Worm (Caenorhabditis elegans) whole organism, young adult: ENCODE results near the gene gbb-2.

Experiments used
- B0336.3 ChIP-seq: fragments of 200-800 bp; sonication (Bioruptor generic); IDR thresholded peaks from 2 replicates; pipeline ENCODE4 v1.3.6; 2022; ENCODE audit warnings: missing genetic modification characterization, missing compliant biosample characterization
- D2030.7 ChIP-seq: fragments of 200-800 bp; sonication (Bioruptor generic); IDR thresholded peaks from 2 replicates; pipeline ENCODE4 v1.3.6; 2022; ENCODE audit warnings: missing genetic modification reagents, missing genetic modification characterization, missing compliant biosample characterization
- F22D6.2 ChIP-seq: sonication (generic microtip); optimal IDR thresholded peaks from 2 replicates; lab custom pipeline; 2016; ENCODE audit warnings: mild to moderate bottlenecking, missing genetic modification characterization, missing compliant biosample characterization
- F33H1.4 ChIP-seq: fragments of 200-800 bp; sonication (Bioruptor generic); IDR thresholded peaks from 2 replicates; pipeline ENCODE4 v1.3.6; 2022; ENCODE audit warnings: missing genetic modification reagents, missing genetic modification characterization, missing compliant biosample characterization
- F57C9.4 ChIP-seq: sonication (generic microtip); optimal IDR thresholded peaks from 2 replicates; lab custom pipeline; 2017; ENCODE audit warnings: mild to moderate bottlenecking, missing genetic modification characterization, missing compliant biosample characterization
- K11D2.4 ChIP-seq: fragments of 200-800 bp; sonication (Bioruptor generic); IDR thresholded peaks from 2 replicates; pipeline ENCODE4 v1.3.6; 2022; ENCODE audit warnings: missing genetic modification reagents, missing genetic modification characterization, missing compliant biosample characterization
- T26A5.8 ChIP-seq: sonication (generic microtip); optimal IDR thresholded peaks from 2 replicates; lab custom pipeline; 2016; ENCODE audit warnings: missing genetic modification characterization, missing compliant biosample characterization
- Y79H2A.3 ChIP-seq: fragments of 200-800 bp; sonication (Bioruptor generic); conservative IDR thresholded peaks from 2 replicates; pipeline ENCODE4 v1.3.6; 2022; ENCODE audit warnings: missing genetic modification reagents, missing genetic modification characterization, missing compliant biosample characterization
- attf-5 ChIP-seq: fragments of 200-800 bp; sonication (Bioruptor generic); optimal IDR thresholded peaks from 2 replicates; lab custom pipeline; 2018; ENCODE audit warnings: mild to moderate bottlenecking, missing genetic modification characterization, missing compliant biosample characterization
- bed-1 ChIP-seq: fragments of 200-800 bp; sonication (Bioruptor generic); IDR thresholded peaks from 2 replicates; pipeline ENCODE4 v1.3.6; 2022; ENCODE audit warnings: missing genetic modification reagents, missing genetic modification characterization, missing compliant biosample characterization
- cebp-2 ChIP-seq: fragments of 200-800 bp; sonication (Bioruptor generic); IDR thresholded peaks from 2 replicates; pipeline ENCODE4 v1.3.6; 2022; ENCODE audit warnings: missing genetic modification characterization, missing compliant biosample characterization
- ceh-100 ChIP-seq: fragments of 200-800 bp; sonication (Bioruptor generic); IDR thresholded peaks from 2 replicates; pipeline ENCODE4 v1.3.6; 2022; ENCODE audit warnings: missing genetic modification reagents, missing genetic modification characterization, missing compliant biosample characterization
- ceh-40 ChIP-seq: fragments of 200-800 bp; sonication (Bioruptor generic); IDR thresholded peaks from 2 replicates; pipeline ENCODE4 v1.3.6; 2022; ENCODE audit warnings: missing genetic modification characterization, missing compliant biosample characterization
- dox-1 ChIP-seq: fragments of 200-800 bp; sonication (Bioruptor generic); IDR thresholded peaks from 2 replicates; pipeline ENCODE4 v1.3.6; 2022; ENCODE audit warnings: missing genetic modification reagents, missing genetic modification characterization, missing compliant biosample characterization
- egl-44 ChIP-seq: fragments of 200-800 bp; sonication (Bioruptor generic); IDR thresholded peaks from 2 replicates; pipeline ENCODE4 v1.3.6; 2022; ENCODE audit warnings: missing genetic modification reagents, missing genetic modification characterization, missing compliant biosample characterization
- egrh-3 ChIP-seq: fragments of 200-800 bp; sonication (Bioruptor generic); IDR thresholded peaks from 2 replicates; pipeline ENCODE4 v1.3.6; 2022; ENCODE audit warnings: missing genetic modification reagents, missing genetic modification characterization, missing compliant biosample characterization
- fkh-3 ChIP-seq: sonication (generic microtip); optimal IDR thresholded peaks from 2 replicates; lab custom pipeline; 2016; ENCODE audit warnings: mild to moderate bottlenecking, missing genetic modification characterization, missing compliant biosample characterization
- gei-17 ChIP-seq: fragments of 200-800 bp; sonication (Bioruptor generic); optimal IDR thresholded peaks from 2 replicates; lab custom pipeline; 2018; ENCODE audit warnings: mild to moderate bottlenecking, missing genetic modification characterization, missing compliant biosample characterization
- him-1 ChIP-seq: sonication (generic microtip); optimal IDR thresholded peaks from 2 replicates; lab custom pipeline; 2016; ENCODE audit warnings: missing genotype, missing genetic modification reagents, missing genetic modification characterization, missing compliant biosample characterization
- hlh-12 ChIP-seq: sonication (generic microtip); optimal IDR thresholded peaks from 2 replicates; lab custom pipeline; 2016; ENCODE audit warnings: missing genetic modification characterization, missing compliant biosample characterization
- hmg-20 ChIP-seq: fragments of 200-800 bp; sonication (Bioruptor generic); IDR thresholded peaks from 2 replicates; pipeline ENCODE4 v1.3.6; 2022; ENCODE audit warnings: missing genetic modification reagents, missing genetic modification characterization, missing compliant biosample characterization
- lin-35 ChIP-seq, 3 experiments: fragments of 150-350 bp in 2 of 3; sonication (generic microtip) in 1 of 3; optimal IDR thresholded peaks; 2 replicates each; lab custom pipeline; 2014 to 2018; ENCODE audit warnings: missing biosample characterization in 3 of 3, missing genetic modification characterization in 3 of 3, missing genetic modification reagents in 3 of 3
- lir-1 ChIP-seq: fragments of 200-800 bp; sonication (Bioruptor generic); conservative IDR thresholded peaks from 2 replicates; pipeline ENCODE4 v1.3.6; 2022; ENCODE audit warnings: missing genetic modification reagents, missing genetic modification characterization, missing compliant biosample characterization
- madf-10 ChIP-seq: sonication (generic microtip); optimal IDR thresholded peaks from 2 replicates; lab custom pipeline; 2016; ENCODE audit warnings: mild to moderate bottlenecking, missing genetic modification characterization, missing compliant biosample characterization
- madf-3 ChIP-seq: fragments of 200-800 bp; sonication (Bioruptor generic); IDR thresholded peaks from 2 replicates; pipeline ENCODE4 v1.3.6; 2022; ENCODE audit warnings: missing genetic modification reagents, missing genetic modification characterization, missing compliant biosample characterization
- madf-6 ChIP-seq: fragments of 200-800 bp; sonication (Bioruptor generic); IDR thresholded peaks from 2 replicates; pipeline ENCODE4 v1.3.6; 2022; ENCODE audit warnings: missing genetic modification reagents, missing genetic modification characterization, missing compliant biosample characterization
- mcd-1 ChIP-seq: fragments of 200-800 bp; sonication (Bioruptor generic); IDR thresholded peaks from 2 replicates; pipeline ENCODE4 v1.3.6; 2022; ENCODE audit warnings: missing genetic modification reagents, missing genetic modification characterization, missing compliant biosample characterization
- mel-28 ChIP-seq: sonication (generic microtip); optimal IDR thresholded peaks from 2 replicates; lab custom pipeline; 2016; ENCODE audit warnings: borderline replicate concordance, mild to moderate bottlenecking, missing genetic modification characterization, missing compliant biosample characterization
- mxl-1 ChIP-seq: sonication (generic microtip); optimal IDR thresholded peaks from 2 replicates; lab custom pipeline; 2016; ENCODE audit warnings: missing genetic modification characterization, missing compliant biosample characterization
- nhr-120 ChIP-seq: fragments of 200-800 bp; sonication (Bioruptor generic); IDR thresholded peaks from 2 replicates; pipeline ENCODE4 v1.3.6; 2022; ENCODE audit warnings: missing genetic modification characterization, missing compliant biosample characterization
- pbrm-1 ChIP-seq: fragments of 200-800 bp; sonication (Bioruptor generic); IDR thresholded peaks from 2 replicates; pipeline ENCODE4 v1.3.6; 2022; ENCODE audit warnings: missing genetic modification reagents, missing genetic modification characterization, missing compliant biosample characterization
- rcor-1 ChIP-seq: fragments of 200-800 bp; sonication (Bioruptor generic); IDR thresholded peaks from 2 replicates; pipeline ENCODE4 v1.3.6; 2022; ENCODE audit warnings: missing genetic modification reagents, missing genetic modification characterization, missing compliant biosample characterization
- rec-8 ChIP-seq, 2 experiments: sonication (generic microtip); optimal IDR thresholded peaks; 2 replicates each; lab custom pipeline; 2016; ENCODE audit warnings: mild to moderate bottlenecking in 2 of 2, missing genetic modification characterization in 2 of 2, missing genetic modification reagents in 2 of 2, missing genotype in 2 of 2, missing biosample characterization in 1 of 2, missing compliant biosample characterization in 1 of 2, moderate library complexity in 1 of 2
- rpc-1 ChIP-seq, 2 experiments: fragments of 150-350 bp in 1 of 2; sonication (generic microtip) in 1 of 2; optimal IDR thresholded peaks; 2 replicates each; lab custom pipeline; 2014 to 2018; ENCODE audit warnings: missing biosample characterization in 1 of 2, missing genetic modification characterization in 1 of 2, missing genetic modification reagents in 1 of 2, missing genotype in 1 of 2
- sdz-38 ChIP-seq: sonication (generic microtip); optimal IDR thresholded peaks from 2 replicates; lab custom pipeline; 2016; ENCODE audit warnings: missing genotype, missing genetic modification characterization, missing compliant biosample characterization
- snpc-1.3 ChIP-seq: sonication (generic microtip); optimal IDR thresholded peaks from 2 replicates; lab custom pipeline; 2017; ENCODE audit warnings: missing genetic modification characterization, mild to moderate bottlenecking, missing compliant biosample characterization, antibody characterized with exemption, moderate library complexity, missing genotype, missing genetic modification reagents; ENCODE audit not compliant: insufficient read depth
- sptf-2 ChIP-seq: fragments of 200-800 bp; sonication (Bioruptor generic); optimal IDR thresholded peaks from 2 replicates; lab custom pipeline; 2018; ENCODE audit warnings: mild to moderate bottlenecking, missing genetic modification characterization, missing compliant biosample characterization
- tbp1 ChIP-seq: fragments of 200-800 bp; sonication (Bioruptor generic); optimal IDR thresholded peaks from 2 replicates; lab custom pipeline; 2018; ENCODE audit warnings: mild to moderate bottlenecking, missing genetic modification characterization, missing compliant biosample characterization
- tbx-9 ChIP-seq: sonication (generic microtip); optimal IDR thresholded peaks from 2 replicates; lab custom pipeline; 2016; ENCODE audit warnings: borderline replicate concordance, missing genetic modification characterization, inconsistent platforms, missing compliant biosample characterization
- unc-62 ChIP-seq: fragments of 150-350 bp; optimal IDR thresholded peaks from 2 replicates; lab custom pipeline; 2014; ENCODE audit warnings: missing biosample characterization, missing genetic modification reagents, missing genetic modification characterization
- xnd-1 ChIP-seq: sonication (generic microtip); optimal IDR thresholded peaks from 2 replicates; lab custom pipeline; 2016; ENCODE audit warnings: missing genotype, missing genetic modification reagents, missing genetic modification characterization, missing compliant biosample characterization
- zfh-2 ChIP-seq: fragments of 200-800 bp; sonication (Bioruptor generic); conservative IDR thresholded peaks from 2 replicates; pipeline ENCODE4 v1.3.6; 2022; ENCODE audit warnings: missing genetic modification reagents, missing genetic modification characterization, missing compliant biosample characterization
- ztf-3 ChIP-seq: fragments of 200-800 bp; sonication (Bioruptor generic); optimal IDR thresholded peaks from 2 replicates; lab custom pipeline; 2018; ENCODE audit warnings: mild to moderate bottlenecking, missing genetic modification characterization, missing compliant biosample characterization

gbb-2 gene

DNA sequence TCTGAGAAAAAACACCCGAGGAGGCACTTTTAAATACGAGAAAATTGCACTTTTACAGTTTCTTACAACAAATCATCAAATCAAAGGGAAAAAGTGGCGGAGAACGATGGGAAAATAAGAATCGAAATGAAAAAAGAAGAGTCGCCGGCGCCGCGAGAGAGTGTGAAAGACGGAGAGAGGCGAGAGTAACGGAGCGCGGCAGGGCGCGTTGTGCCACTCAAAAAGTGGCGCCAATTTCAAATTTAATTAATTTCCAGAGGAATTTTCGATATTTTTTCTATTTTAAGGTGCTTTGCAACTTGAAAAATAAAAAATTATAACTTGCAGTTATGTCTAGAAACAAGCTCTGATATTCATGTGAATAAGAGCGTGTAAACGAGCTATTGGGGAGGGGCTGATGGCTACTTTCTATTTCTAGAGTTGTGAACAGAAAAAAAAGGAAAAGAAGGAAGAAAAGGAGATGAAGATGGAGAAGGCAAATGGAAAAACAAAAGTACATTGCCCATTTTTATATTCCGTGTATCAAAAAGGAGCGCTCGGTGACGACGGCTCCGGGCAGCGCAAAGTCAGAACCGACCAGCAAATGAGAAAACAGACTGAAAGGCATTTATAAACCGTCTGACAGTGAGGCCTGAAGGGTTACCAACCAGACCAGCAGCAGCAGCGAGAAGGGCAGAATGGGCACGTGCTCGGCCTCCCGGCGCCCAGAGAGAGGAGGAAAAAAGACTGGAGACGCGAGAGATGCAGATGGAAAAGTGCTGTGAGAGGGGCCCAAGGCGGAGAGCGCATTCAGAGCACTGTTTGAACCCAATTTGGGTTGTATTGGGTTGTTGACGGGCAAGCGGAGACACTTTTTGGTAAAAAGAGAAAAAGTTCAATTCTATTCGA lies 35.4 kb downstream of the gbb-2 start (continued):
- TF ChIP-seq lin-35 (GFP tag; optimal IDR thresholded peaks at IDR 0.05; lab: Kevin White, UChicago): no peak
- TF ChIP-seq ceh-40: no peak
- TF ChIP-seq snpc-1.3 (tag; lab: Kevin White, UChicago): peak; percentile 74
- peak; percentile 55; the same call in 1 of the 2 replicates for TF ChIP-seq K11D2.4 (GFP tag; lab: Robert Waterston, UW)
- no peak for TF ChIP-seq gei-17 (GFP tag; lab: Kevin White, UChicago)
- peak; percentile 96 for TF ChIP-seq zfh-2 (GFP tag; lab: Robert Waterston, UW)
- TF ChIP-seq F57C9.4 (tag; lab: Kevin White, UChicago): peak; percentile 60
- no peak for TF ChIP-seq F22D6.2 (tag; lab: Kevin White, UChicago)
- TF ChIP-seq lir-1 (GFP tag; lab: Robert Waterston, UW): peak; percentile 38; the same call in 1 of the 2 replicates
- peak; percentile 51; the same call in 1 of the 2 replicates for TF ChIP-seq B0336.3 (GFP tag; lab: Robert Waterston, UW)

DNA sequence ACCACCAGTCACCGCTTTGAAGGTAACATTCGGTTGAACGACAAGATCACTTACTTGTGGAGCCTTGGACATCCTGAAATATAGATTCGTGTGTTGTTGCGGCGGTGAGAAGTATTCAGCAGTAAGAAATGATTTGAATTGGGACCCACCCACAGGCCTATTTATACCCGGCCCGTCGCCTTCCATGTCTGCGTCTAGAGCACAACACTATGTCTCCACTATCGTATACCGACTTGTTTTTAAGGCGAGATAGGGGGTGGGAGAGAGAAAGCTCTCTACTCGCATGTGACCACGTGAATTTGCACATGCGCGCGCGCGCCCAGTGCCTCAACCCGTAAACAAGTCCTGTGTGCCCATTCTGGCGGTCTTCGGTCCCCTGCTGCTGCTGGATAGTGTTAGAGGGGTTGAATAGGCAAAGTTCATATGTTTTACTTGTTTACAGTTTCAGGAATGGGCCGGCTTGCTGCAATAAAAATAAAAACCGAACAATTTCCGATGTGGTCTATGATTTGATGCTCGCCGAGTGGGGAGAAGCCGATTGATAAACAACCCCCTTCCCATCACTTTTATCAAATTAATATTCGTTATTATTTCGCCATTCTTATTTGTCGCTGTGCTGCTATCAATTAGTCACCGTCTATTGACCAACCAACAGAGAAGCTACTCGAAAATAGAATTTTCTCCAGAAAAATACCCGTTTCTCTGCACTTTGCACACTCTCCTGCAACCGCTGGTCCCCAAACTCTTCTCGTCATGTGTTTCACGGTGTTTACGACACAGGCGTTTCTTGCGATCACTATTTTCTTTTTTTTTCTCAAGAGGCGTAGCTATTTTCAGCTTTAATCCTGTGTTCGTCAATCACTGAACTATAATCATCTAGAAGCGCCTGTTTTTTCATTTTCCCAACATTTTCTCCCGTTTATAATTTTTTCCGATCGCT lies 36.5 kb downstream of the gbb-2 start:
- peak; percentile 62 for TF ChIP-seq tbp1 (GFP tag; lab: Kevin White, UChicago)
- TF ChIP-seq D2030.7: no peak
- no peak for TF ChIP-seq F33H1.4 (GFP tag; lab: Robert Waterston, UW)
- no peak for TF ChIP-seq hmg-20 (GFP tag; lab: Robert Waterston, UW)
- TF ChIP-seq him-1 (tag; lab: Kevin White, UChicago): no peak
- peak; percentile 28; the same call in 1 of the 2 replicates for TF ChIP-seq egrh-3 (GFP tag; lab: Robert Waterston, UW)
- peak; percentile 15 for TF ChIP-seq mel-28 (tag; lab: Kevin White, UChicago)
- no peak for TF ChIP-seq bed-1 (GFP tag; lab: Robert Waterston, UW)
- TF ChIP-seq hlh-12 (tag; lab: Kevin White, UChicago): no peak
- no peak for TF ChIP-seq cebp-2 (GFP tag; lab: Robert Waterston, UW)
- peak; percentile 11 for TF ChIP-seq ztf-3 (GFP tag; lab: Kevin White, UChicago)
- no peak for TF ChIP-seq sdz-38 (tag; lab: Kevin White, UChicago)
- 0 out of 2 replicates have a peak, but pooled peaks have one; percentile 8 for TF ChIP-seq Y79H2A.3 (GFP tag; lab: Robert Waterston, UW)
- TF ChIP-seq rpc-1 (optimal IDR thresholded peaks at IDR 0.05; lab: Kevin White, UChicago): no peak
- no peak for TF ChIP-seq rpc-1 (tag; optimal IDR thresholded peaks at IDR 0.05; lab: Kevin White, UChicago)
- peak; percentile 47; the same call in 1 of the 2 replicates for TF ChIP-seq madf-6 (GFP tag; lab: Robert Waterston, UW)
- no peak for TF ChIP-seq sptf-2 (GFP tag; lab: Kevin White, UChicago)
- no peak for TF ChIP-seq xnd-1 (tag; lab: Kevin White, UChicago)
- TF ChIP-seq pbrm-1: peak; percentile 50; the same call in 1 of the 2 replicates
- TF ChIP-seq rec-8 (tag; optimal IDR thresholded peaks at IDR 0.05; lab: Kevin White, UChicago): no peak
- TF ChIP-seq attf-5 (GFP tag; lab: Kevin White, UChicago): peak; percentile 24
- TF ChIP-seq unc-62: no peak
- peak; percentile 85 for TF ChIP-seq egl-44 (GFP tag; lab: Robert Waterston, UW)
- no peak for TF ChIP-seq mxl-1 (tag; lab: Kevin White, UChicago)
- no peak for TF ChIP-seq madf-10
- TF ChIP-seq madf-3: no peak
- TF ChIP-seq ceh-100 (GFP tag; lab: Robert Waterston, UW): 0 out of 2 replicates have a peak, but pooled peaks have one; percentile 13
- peak; percentile 64 for TF ChIP-seq mcd-1 (GFP tag; lab: Robert Waterston, UW)
- no peak for TF ChIP-seq fkh-3 (tag; lab: Kevin White, UChicago)
- peak; percentile 55 for TF ChIP-seq dox-1
- TF ChIP-seq nhr-120 (GFP tag; lab: Robert Waterston, UW): no peak
- TF ChIP-seq rcor-1 (GFP tag; lab: Robert Waterston, UW): peak; percentile 29; the same call in 1 of the 2 replicates
- TF ChIP-seq T26A5.8 (tag; lab: Kevin White, UChicago): no peak
- no peak for TF ChIP-seq tbx-9
